Worm (Caenorhabditis elegans) whole organism, late embryonic: ENCODE measurements around the gene tre-5.

Experiments used
- C38D4.7 ChIP-seq: fragments of 200-800 bp; sonication (Bioruptor generic); optimal IDR thresholded peaks from 2 replicates; lab custom pipeline; 2018; ENCODE audit warnings: mild to moderate bottlenecking, missing genetic modification characterization, moderate library complexity, missing compliant biosample characterization
- T23F11.4 ChIP-seq: fragments of 200-800 bp; sonication (Bioruptor generic); optimal IDR thresholded peaks from 2 replicates; lab custom pipeline; 2018; ENCODE audit warnings: mild to moderate bottlenecking, missing genetic modification characterization, missing compliant biosample characterization
- ahr-1 ChIP-seq: sonication (generic microtip); optimal IDR thresholded peaks from 2 replicates; lab custom pipeline; 2016; ENCODE audit warnings: missing genetic modification characterization, missing compliant biosample characterization
- ama-1 ChIP-seq: fragments of 150-350 bp; optimal IDR thresholded peaks from 2 replicates; lab custom pipeline; 2014
- ceh-14 ChIP-seq: sonication (generic microtip); optimal IDR thresholded peaks from 2 replicates; lab custom pipeline; 2016; ENCODE audit warnings: missing genotype, missing genetic modification characterization, missing compliant biosample characterization
- ceh-18 ChIP-seq: sonication (generic microtip); optimal IDR thresholded peaks from 2 replicates; lab custom pipeline; 2016; ENCODE audit warnings: missing genetic modification characterization, missing compliant biosample characterization
- ceh-19 ChIP-seq: fragments of 200-800 bp; sonication (Bioruptor generic); optimal IDR thresholded peaks from 2 replicates; lab custom pipeline; 2018; ENCODE audit warnings: mild to moderate bottlenecking, missing genetic modification characterization, missing compliant biosample characterization
- ceh-2 ChIP-seq: sonication (generic microtip); optimal IDR thresholded peaks from 2 replicates; lab custom pipeline; 2016; ENCODE audit warnings: missing genotype, missing genetic modification characterization, missing compliant biosample characterization
- ceh-24 ChIP-seq: sonication (generic microtip); optimal IDR thresholded peaks from 2 replicates; lab custom pipeline; 2016; ENCODE audit warnings: mild to moderate bottlenecking, missing genetic modification characterization, missing compliant biosample characterization
- ceh-48 ChIP-seq: sonication (generic microtip); optimal IDR thresholded peaks from 2 replicates; lab custom pipeline; 2016; ENCODE audit warnings: missing genetic modification characterization, inconsistent platforms, missing compliant biosample characterization
- ceh-6 ChIP-seq: fragments of 200-800 bp; sonication (Bioruptor generic); optimal IDR thresholded peaks from 2 replicates; lab custom pipeline; 2018; ENCODE audit warnings: mild to moderate bottlenecking, missing genetic modification characterization, missing compliant biosample characterization
- dmd-4 ChIP-seq: sonication (generic microtip); optimal IDR thresholded peaks from 2 replicates; lab custom pipeline; 2016; ENCODE audit warnings: borderline replicate concordance, missing genetic modification characterization, missing compliant biosample characterization
- dve-1 ChIP-seq: sonication (generic microtip); optimal IDR thresholded peaks from 2 replicates; lab custom pipeline; 2017; ENCODE audit warnings: antibody characterized with exemption, mild to moderate bottlenecking, missing genetic modification characterization, missing compliant biosample characterization
- elt-2 ChIP-seq: sonication (generic microtip); optimal IDR thresholded peaks from 2 replicates; lab custom pipeline; 2016; ENCODE audit warnings: missing genetic modification reagents, missing genetic modification characterization, missing compliant biosample characterization
- ets-4 ChIP-seq: sonication (generic microtip); optimal IDR thresholded peaks from 2 replicates; lab custom pipeline; 2016; ENCODE audit warnings: missing genetic modification characterization, missing compliant biosample characterization
- eyg-1 ChIP-seq: sonication (generic microtip); optimal IDR thresholded peaks from 2 replicates; lab custom pipeline; 2016; ENCODE audit warnings: missing genotype, missing genetic modification characterization, missing compliant biosample characterization
- fkh-6 ChIP-seq: sonication (generic microtip); optimal IDR thresholded peaks from 2 replicates; lab custom pipeline; 2016; ENCODE audit warnings: missing genetic modification characterization, missing compliant biosample characterization
- hlh-13 ChIP-seq: fragments of 200-800 bp; sonication (Bioruptor generic); optimal IDR thresholded peaks from 2 replicates; lab custom pipeline; 2018; ENCODE audit warnings: mild to moderate bottlenecking, missing genetic modification characterization, missing compliant biosample characterization
- hlh-15 ChIP-seq: sonication (generic microtip); optimal IDR thresholded peaks from 2 replicates; lab custom pipeline; 2016; ENCODE audit warnings: missing genetic modification characterization, missing compliant biosample characterization
- lim-6 ChIP-seq: sonication (generic microtip); optimal IDR thresholded peaks from 2 replicates; lab custom pipeline; 2016; ENCODE audit warnings: missing genetic modification characterization, missing compliant biosample characterization
- lin-11 ChIP-seq: fragments of 200-800 bp; sonication (Bioruptor generic); optimal IDR thresholded peaks from 2 replicates; lab custom pipeline; 2018; ENCODE audit warnings: mild to moderate bottlenecking, missing genetic modification characterization, missing compliant biosample characterization
- nfya-1 ChIP-seq: sonication (generic microtip); optimal IDR thresholded peaks from 2 replicates; lab custom pipeline; 2017; ENCODE audit warnings: missing genetic modification characterization, mild to moderate bottlenecking, missing compliant biosample characterization, antibody characterized with exemption, moderate library complexity
- nhr-11 ChIP-seq: fragments of 150-350 bp; optimal IDR thresholded peaks from 2 replicates; lab custom pipeline; 2014; ENCODE audit warnings: missing biosample characterization, missing genetic modification characterization
- nhr-232 ChIP-seq: sonication (generic microtip); optimal IDR thresholded peaks from 2 replicates; lab custom pipeline; 2016; ENCODE audit warnings: missing genetic modification characterization, missing compliant biosample characterization
- pag-3 ChIP-seq: sonication (generic microtip); optimal IDR thresholded peaks from 2 replicates; lab custom pipeline; 2016; ENCODE audit warnings: missing compliant biosample characterization, missing genetic modification characterization, borderline replicate concordance
- pha-2 ChIP-seq: sonication (generic microtip); optimal IDR thresholded peaks from 2 replicates; lab custom pipeline; 2017; ENCODE audit warnings: mild to moderate bottlenecking, missing genetic modification characterization, missing compliant biosample characterization
- pha-4 ChIP-seq: fragments of 150-350 bp; optimal IDR thresholded peaks from 2 replicates; lab custom pipeline; 2018; ENCODE audit warnings: missing biosample characterization, missing genetic modification reagents, missing genetic modification characterization
- rnt-1 ChIP-seq: sonication (generic microtip); optimal IDR thresholded peaks from 2 replicates; lab custom pipeline; 2016; ENCODE audit warnings: missing genetic modification characterization, missing compliant biosample characterization
- sox-2 ChIP-seq: fragments of 200-800 bp; sonication (Bioruptor generic); IDR thresholded peaks from 2 replicates; pipeline ENCODE4 v1.3.6; 2022; ENCODE audit warnings: missing genetic modification reagents, missing genetic modification characterization, missing compliant biosample characterization
- sox-4 ChIP-seq: sonication (generic microtip); optimal IDR thresholded peaks from 2 replicates; lab custom pipeline; 2017; ENCODE audit warnings: mild to moderate bottlenecking, missing genetic modification characterization, inconsistent platforms, missing compliant biosample characterization
- syd-9 ChIP-seq: sonication (generic microtip); optimal IDR thresholded peaks from 2 replicates; lab custom pipeline; 2016; ENCODE audit warnings: mild to moderate bottlenecking, missing genetic modification characterization, moderate library complexity, missing compliant biosample characterization
- tbx-2 ChIP-seq: sonication (generic microtip); optimal IDR thresholded peaks from 2 replicates; lab custom pipeline; 2016; ENCODE audit warnings: missing genetic modification characterization, missing compliant biosample characterization
- ttx-3 ChIP-seq: sonication (generic microtip); optimal IDR thresholded peaks from 2 replicates; lab custom pipeline; 2016; ENCODE audit warnings: missing genetic modification reagents, missing genetic modification characterization, missing compliant biosample characterization
- unc-3 ChIP-seq, 2 experiments: fragments of 200-800 bp in 1 of 2; sonication (Bioruptor generic) in 1 of 2; sonication (generic microtip) in 1 of 2; conservative IDR thresholded peaks in 1 of 2; optimal IDR thresholded peaks in 1 of 2; 2 replicates each; pipeline versions ENCODE4 v1.3.6 to Lab custom; 2016 to 2022; ENCODE audit warnings: missing compliant biosample characterization in 2 of 2, missing genetic modification characterization in 2 of 2, missing genetic modification reagents in 1 of 2
- unc-42 ChIP-seq: sonication (generic microtip); optimal IDR thresholded peaks from 2 replicates; lab custom pipeline; 2016; ENCODE audit warnings: missing genotype, missing genetic modification characterization, missing compliant biosample characterization
- unc-55 ChIP-seq: sonication (generic microtip); optimal IDR thresholded peaks from 2 replicates; lab custom pipeline; 2017; ENCODE audit warnings: missing biosample characterization, missing genetic modification reagents, missing genetic modification characterization
- zip-5 ChIP-seq: sonication (generic microtip); optimal IDR thresholded peaks from 2 replicates; lab custom pipeline; 2016; ENCODE audit warnings: missing genetic modification characterization, missing compliant biosample characterization

tre-5 gene

ce11 chrII:46116-46515 is 9.0 kb downstream of the tre-5 start, which contains the start of gene rpt-4:
Gene rpt-4 (minus strand): TSS chrII:46216.
- TF ChIP-seq ets-4 (tag; lab: Kevin White, UChicago) (no peak), ama-1 (lab: Kevin White, UChicago) (no peak), unc-3 (GFP tag; conservative IDR thresholded peaks at IDR 0.05; lab: Robert Waterston, UW) (no peak), unc-3 (tag; optimal IDR thresholded peaks at IDR 0.05; lab: Kevin White, UChicago) (no peak), eyg-1 (tag; lab: Kevin White, UChicago) (no peak), dmd-4 (tag; lab: Kevin White, UChicago) (no peak), ceh-2 (no peak), hlh-13 (no peak), sox-4 (tag; lab: Kevin White, UChicago) (no peak), ceh-14 (no peak), pha-2 (tag; lab: Kevin White, UChicago) (no peak), dve-1 (no peak)

DNA sequence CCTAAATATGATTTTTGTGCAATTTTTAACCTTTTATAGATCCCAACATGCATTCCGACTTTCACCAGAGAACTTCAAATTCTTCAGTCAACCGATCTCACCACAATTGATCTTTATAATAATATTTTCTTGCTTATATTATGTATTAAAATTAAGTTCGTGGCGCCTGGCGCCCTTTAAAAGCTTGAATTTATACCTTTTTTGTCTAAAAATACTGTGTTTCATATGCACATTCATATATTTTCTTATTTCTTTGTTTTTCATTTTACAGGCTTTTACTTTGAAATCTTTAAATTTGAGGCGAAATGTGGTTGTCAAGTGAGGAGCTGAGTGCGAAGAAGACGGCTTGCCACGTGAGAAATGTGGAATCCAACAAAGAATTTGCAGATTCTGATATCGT is 10.4 kb downstream of the tre-5 start, which contains the start of gene rpoa-49:
Gene rpoa-49 (plus strand): TSS at position 301 of the 400 bp plus-strand sequence.
- TF ChIP-seq pha-4 (tag; lab: Kevin White, UChicago), result no peak
- TF ChIP-seq syd-9 (tag; lab: Kevin White, UChicago), result no peak
- TF ChIP-seq ceh-14, result no peak
- no peak for TF ChIP-seq C38D4.7 (GFP tag; lab: Kevin White, UChicago)
- no peak for TF ChIP-seq dve-1

- TF ChIP-seq T23F11.4, result no peak
- peak; percentile 76 for TF ChIP-seq unc-42 (tag; lab: Kevin White, UChicago)
- peak; percentile 36 for TF ChIP-seq unc-55
- peak; percentile 28 for TF ChIP-seq nfya-1 (tag; lab: Kevin White, UChicago)
Measured at ce11 chrII:43640-44039, 11.5 kb downstream of the tre-5 start, which contains the start of gene nfyc-1. Gene nfyc-1 (plus strand): TSS chrII:43907.

DNA sequence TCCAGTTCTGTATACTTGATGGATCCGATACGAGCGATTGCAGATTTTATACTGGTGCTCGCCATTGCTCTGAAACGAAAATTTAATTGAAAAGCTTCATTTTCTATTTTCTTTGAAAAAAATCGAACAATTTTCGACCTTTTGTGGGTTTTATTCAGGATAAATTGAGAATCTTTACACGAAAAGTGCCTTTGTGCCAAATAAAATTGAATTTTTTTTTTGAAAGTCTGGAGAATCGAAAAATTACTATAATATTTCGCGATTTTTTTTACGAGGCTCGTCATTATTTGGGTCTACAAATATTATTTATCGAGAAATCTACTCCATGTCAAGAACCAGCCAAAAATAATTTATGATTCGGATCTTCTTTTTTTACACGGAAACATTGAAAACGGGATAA is 13.2 kb downstream of the tre-5 start, which contains the start of gene F23F1.10:
Gene F23F1.10 (minus strand): TSS at position 69 of the 400 bp plus-strand sequence.
- TF ChIP-seq rnt-1 (tag; lab: Kevin White, UChicago) (no peak), T23F11.4 (no peak), tbx-2 (no peak), lim-6 (tag; lab: Kevin White, UChicago) (no peak), ttx-3 (tag; lab: Kevin White, UChicago) (no peak), pag-3 (tag; lab: Kevin White, UChicago) (no peak)

DNA sequence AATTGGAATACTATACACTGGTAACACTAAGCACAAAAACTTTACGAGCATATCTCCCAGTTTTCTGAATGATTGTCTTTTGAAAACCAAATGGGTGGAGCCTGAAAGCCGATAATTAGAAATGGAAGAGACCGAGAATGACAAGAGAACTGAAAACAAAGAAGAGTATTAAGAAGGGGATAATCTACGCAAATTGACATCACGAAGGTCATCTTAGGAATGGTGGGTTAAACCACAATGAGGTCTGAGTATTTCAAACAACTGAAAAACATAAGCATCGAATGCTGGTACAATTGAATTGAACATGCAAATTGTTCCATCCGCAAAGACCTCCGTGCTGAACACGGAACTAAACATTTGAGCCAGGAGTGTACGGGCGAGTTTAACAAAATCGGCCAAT is 15.7 kb downstream of the tre-5 start, which contains the start of gene spp-24:
Gene spp-24 (minus strand): TSS at position 101 of the 400 bp plus-strand sequence.
- TF ChIP-seq hlh-13 (no peak), ceh-6 (no peak), ceh-18 (tag; lab: Kevin White, UChicago) (no peak), ets-4 (tag; lab: Kevin White, UChicago) (no peak), nhr-232 (tag; lab: Kevin White, UChicago) (no peak)
- TF ChIP-seq, all 69 proteins: peak for 0

- TF ChIP-seq lin-11, result no peak
- TF ChIP-seq fkh-6 (tag; lab: Kevin White, UChicago), result no peak
- TF ChIP-seq lim-6 (tag; lab: Kevin White, UChicago), result no peak
- TF ChIP-seq sox-2, result no peak
- no peak for TF ChIP-seq nhr-232 (tag; lab: Kevin White, UChicago)
- TF ChIP-seq ahr-1 (tag; lab: Kevin White, UChicago), result no peak
- TF ChIP-seq unc-3 (GFP tag; conservative IDR thresholded peaks at IDR 0.05; lab: Robert Waterston, UW), result no peak
- TF ChIP-seq unc-3 (tag; optimal IDR thresholded peaks at IDR 0.05; lab: Kevin White, UChicago), result no peak
- TF ChIP-seq elt-2 (tag; lab: Kevin White, UChicago), result no peak
- TF ChIP-seq ceh-24, result no peak
- no peak for TF ChIP-seq nhr-11
- no peak for TF ChIP-seq zip-5 (tag; lab: Kevin White, UChicago)
- TF ChIP-seq ceh-19, result no peak
- no peak for TF ChIP-seq ceh-6
- no peak for TF ChIP-seq hlh-15 (tag; lab: Kevin White, UChicago)
- no peak for TF ChIP-seq ceh-48 (tag; lab: Kevin White, UChicago)
Measured at ce11 chrII:37213-37612, 17.9 kb downstream of the tre-5 start, which contains the start of gene F23F1.6. Gene F23F1.6 (minus strand): TSS chrII:37313.
